Worm (Caenorhabditis elegans): ENCODE results near the gene klc-1.

The klc-1 gene

ce11 chrIV:11109771-11110170, 26.2 kb downstream of the klc-1 start, which contains the start of gene pigk-1:
Gene pigk-1 (minus strand): TSS chrIV:11110018.
- TF ChIP-seq klf-2 (GFP tag; conservative IDR thresholded peaks at IDR 0.05) (no peak), ref-1 (GFP tag; conservative IDR thresholded peaks at IDR 0.05) (no peak), ztf-29 (GFP tag; IDR thresholded peaks at IDR 0.05) (no peak), med-1 (GFP tag; optimal IDR thresholded peaks at IDR 0.05; ENCODE audit: insufficient read depth) (no peak), flt-1 (GFP tag; IDR thresholded peaks at IDR 0.05) (no peak), T22C8.4 (GFP tag; IDR thresholded peaks at IDR 0.05) (no peak), cog-1 (tag; optimal IDR thresholded peaks at IDR 0.05) (no peak)

- no peak for TF ChIP-seq tab-1 (GFP tag; IDR thresholded peaks at IDR 0.05)
- TF ChIP-seq ref-1 (GFP tag; conservative IDR thresholded peaks at IDR 0.05), result no peak
- no peak for TF ChIP-seq klf-2 (GFP tag; conservative IDR thresholded peaks at IDR 0.05)
- no peak for TF ChIP-seq ztf-29 (GFP tag; IDR thresholded peaks at IDR 0.05)
Measured at ce11 chrIV:11110995-11111619, 27.6 kb downstream of the klc-1 start, which contains the start of gene rps-5. Gene rps-5 (minus strand): TSS chrIV:11111045.

ce11 chrIV:11111898-11112297, 28.4 kb downstream of the klc-1 start:
- TF ChIP-seq T22C8.4 (GFP tag; IDR thresholded peaks at IDR 0.05), result no peak

ce11 chrIV:11112641-11113040, 29.1 kb downstream of the klc-1 start, which contains the start of gene clc-9:
Gene clc-9 (plus strand): TSS chrIV:11112941.
- no peak for TF ChIP-seq ref-1 (GFP tag; conservative IDR thresholded peaks at IDR 0.05)
- no peak for TF ChIP-seq cog-1 (tag; optimal IDR thresholded peaks at IDR 0.05)
- TF ChIP-seq tab-1 (GFP tag; IDR thresholded peaks at IDR 0.05), result no peak
- TF ChIP-seq ztf-29 (GFP tag; IDR thresholded peaks at IDR 0.05), result no peak
- no peak for TF ChIP-seq T22C8.4 (GFP tag; IDR thresholded peaks at IDR 0.05)
- no peak for TF ChIP-seq med-1 (GFP tag; optimal IDR thresholded peaks at IDR 0.05; ENCODE audit: insufficient read depth)
- TF ChIP-seq klf-2 (GFP tag; conservative IDR thresholded peaks at IDR 0.05), result no peak
- TF ChIP-seq ztf-23 (GFP tag; IDR thresholded peaks at IDR 0.05), result no peak
- TF ChIP-seq flt-1 (GFP tag; IDR thresholded peaks at IDR 0.05), result no peak

- TF ChIP-seq T22C8.4 (GFP tag; IDR thresholded peaks at IDR 0.05) (no peak), tab-1 (GFP tag; IDR thresholded peaks at IDR 0.05) (0 out of 2 replicates have a peak, but pooled peaks have one; percentile 62), klf-2 (GFP tag; conservative IDR thresholded peaks at IDR 0.05) (0 out of 2 replicates have a peak, but pooled peaks have one; percentile 26), flt-1 (GFP tag; IDR thresholded peaks at IDR 0.05) (peak; percentile 72; the same call in 1 of the 2 replicates), ztf-23 (GFP tag; IDR thresholded peaks at IDR 0.05) (peak; percentile 49; the same call in 1 of the 2 replicates), ztf-29 (GFP tag; IDR thresholded peaks at IDR 0.05) (peak; percentile 34; the same call in 1 of the 2 replicates), cog-1 (tag; optimal IDR thresholded peaks at IDR 0.05) (peak; percentile 90), ref-1 (GFP tag; conservative IDR thresholded peaks at IDR 0.05) (no peak)
Measured at ce11 chrIV:11118837-11119491, 35.4 kb downstream of the klc-1 start, which contains the start of the genes imp-2 and enpl-1. Gene imp-2 (minus strand): TSS chrIV:11118887. Gene enpl-1 (plus strand): TSS chrIV:11119298.

- 0 out of 2 replicates have a peak, but pooled peaks have one; percentile 56 for TF ChIP-seq flt-1 (GFP tag; IDR thresholded peaks at IDR 0.05)
- no peak for TF ChIP-seq med-1 (GFP tag; optimal IDR thresholded peaks at IDR 0.05; ENCODE audit: insufficient read depth)
- 0 out of 2 replicates have a peak, but pooled peaks have one; percentile 41 for TF ChIP-seq ztf-23 (GFP tag; IDR thresholded peaks at IDR 0.05)
Measured at ce11 chrIV:11119972-11120562, 36.5 kb downstream of the klc-1 start.

- no peak for TF ChIP-seq flt-1 (GFP tag; IDR thresholded peaks at IDR 0.05)
- no peak for TF ChIP-seq med-1 (GFP tag; optimal IDR thresholded peaks at IDR 0.05; ENCODE audit: insufficient read depth)
- no peak for TF ChIP-seq ztf-23 (GFP tag; IDR thresholded peaks at IDR 0.05)
- no peak for TF ChIP-seq ztf-29 (GFP tag; IDR thresholded peaks at IDR 0.05)
Measured at ce11 chrIV:11124674-11125073, 41.1 kb downstream of the klc-1 start, which contains the start of gene spo-11. Gene spo-11 (minus strand): TSS chrIV:11124862.

ce11 chrIV:11125200-11125599, 41.7 kb downstream of the klc-1 start:
- no peak for TF ChIP-seq ztf-29 (GFP tag; IDR thresholded peaks at IDR 0.05)
- no peak for TF ChIP-seq cog-1 (tag; optimal IDR thresholded peaks at IDR 0.05)
- no peak for TF ChIP-seq flt-1 (GFP tag; IDR thresholded peaks at IDR 0.05)
- TF ChIP-seq klf-2 (GFP tag; conservative IDR thresholded peaks at IDR 0.05), result no peak
- TF ChIP-seq ref-1 (GFP tag; conservative IDR thresholded peaks at IDR 0.05), result no peak
- no peak for TF ChIP-seq tab-1 (GFP tag; IDR thresholded peaks at IDR 0.05)
- TF ChIP-seq ztf-23 (GFP tag; IDR thresholded peaks at IDR 0.05), result no peak
- no peak for TF ChIP-seq med-1 (GFP tag; optimal IDR thresholded peaks at IDR 0.05; ENCODE audit: insufficient read depth)
- no peak for TF ChIP-seq T22C8.4 (GFP tag; IDR thresholded peaks at IDR 0.05)

ce11 chrIV:11125604-11126003, 42.1 kb downstream of the klc-1 start:
- TF ChIP-seq flt-1 (GFP tag; IDR thresholded peaks at IDR 0.05) (no peak), ref-1 (GFP tag; conservative IDR thresholded peaks at IDR 0.05) (no peak), ztf-29 (GFP tag; IDR thresholded peaks at IDR 0.05) (no peak), tab-1 (GFP tag; IDR thresholded peaks at IDR 0.05) (no peak), T22C8.4 (GFP tag; IDR thresholded peaks at IDR 0.05) (no peak), klf-2 (GFP tag; conservative IDR thresholded peaks at IDR 0.05) (no peak), ztf-23 (GFP tag; IDR thresholded peaks at IDR 0.05) (no peak), cog-1 (tag; optimal IDR thresholded peaks at IDR 0.05) (no peak), med-1 (GFP tag; optimal IDR thresholded peaks at IDR 0.05; ENCODE audit: insufficient read depth) (no peak)

- TF ChIP-seq tab-1 (GFP tag; IDR thresholded peaks at IDR 0.05) (no peak), flt-1 (GFP tag; IDR thresholded peaks at IDR 0.05) (no peak), ztf-29 (GFP tag; IDR thresholded peaks at IDR 0.05) (no peak), klf-2 (GFP tag; conservative IDR thresholded peaks at IDR 0.05) (no peak), med-1 (GFP tag; optimal IDR thresholded peaks at IDR 0.05; ENCODE audit: insufficient read depth) (no peak), T22C8.4 (GFP tag; IDR thresholded peaks at IDR 0.05) (no peak), cog-1 (tag; optimal IDR thresholded peaks at IDR 0.05) (no peak), ztf-23 (GFP tag; IDR thresholded peaks at IDR 0.05) (no peak), ref-1 (GFP tag; conservative IDR thresholded peaks at IDR 0.05) (no peak)
Measured at ce11 chrIV:11126004-11126027, 42.3 kb downstream of the klc-1 start, which contains the start of gene swsn-4. Gene swsn-4 (plus strand): TSS chrIV:11126024.

Measured in whole organism, midembryonic.